Fruit fly (Drosophila melanogaster): Measurements from ENCODE around the gene Ski6.

The Ski6 gene

dm6 chr2L:13183150-13183549 lies 39.1 kb downstream of the Ski6 start, which contains the start of gene Rsph1:
Gene Rsph1, plus strand, starts transcription at chr2L:13183450.
- no peak for TF ChIP-seq cic (GFP tag; optimal IDR thresholded peaks at IDR 0.05)

- TF ChIP-seq CG33017 (tag; optimal IDR thresholded peaks at IDR 0.05), result no peak
- TF ChIP-seq Crg-1 (GFP tag; optimal IDR thresholded peaks at IDR 0.05), result no peak
- TF ChIP-seq CG14711 (tag; optimal IDR thresholded peaks at IDR 0.05), result no peak
- TF ChIP-seq pad (GFP tag; optimal IDR thresholded peaks at IDR 0.05), result no peak
- TF ChIP-seq toe (GFP tag; optimal IDR thresholded peaks at IDR 0.05), result no peak
These were observed 39.8 kb downstream of the Ski6 start, which contains the start of gene Mgat3 for dm6 chr2L:13182415-13182814. Gene Mgat3, minus strand, starts transcription at chr2L:13182596.

dm6 chr2L:13179095-13179494 lies 43.1 kb downstream of the Ski6 start, which contains the start of gene Alg7:
Gene Alg7, plus strand, starts transcription at chr2L:13179247.
- peak; percentile 45 for TF ChIP-seq tj (GFP tag; optimal IDR thresholded peaks at IDR 0.05)
- TF ChIP-seq CG33017 (tag; optimal IDR thresholded peaks at IDR 0.05), result no peak
- peak; percentile 49 for TF ChIP-seq bab1 (GFP tag; optimal IDR thresholded peaks at IDR 0.05)

- peak; percentile 82 for TF ChIP-seq CG33017 (tag; optimal IDR thresholded peaks at IDR 0.05)
- peak; percentile 95 for TF ChIP-seq toe (GFP tag; optimal IDR thresholded peaks at IDR 0.05)
- TF ChIP-seq pad (GFP tag; optimal IDR thresholded peaks at IDR 0.05), result peak; percentile 80
- TF ChIP-seq CG11617 (GFP tag; optimal IDR thresholded peaks at IDR 0.05), result peak; percentile 88
- peak; percentile 83 for TF ChIP-seq Crg-1 (GFP tag; optimal IDR thresholded peaks at IDR 0.05)
- peak; percentile 74 for TF ChIP-seq ovo (GFP tag; optimal IDR thresholded peaks at IDR 0.05)
- peak; percentile 82 for TF ChIP-seq CG7045 (GFP tag; optimal IDR thresholded peaks at IDR 0.05)
- peak; percentile 88 for TF ChIP-seq Clk (GFP tag; optimal IDR thresholded peaks at IDR 0.05)
- TF ChIP-seq CG12768 (GFP tag; optimal IDR thresholded peaks at IDR 0.05), result peak; percentile 85
- TF ChIP-seq tj (GFP tag; optimal IDR thresholded peaks at IDR 0.05), result peak; percentile 93
- peak; percentile 57 for TF ChIP-seq cic (GFP tag; optimal IDR thresholded peaks at IDR 0.05)
- peak; percentile 85 for TF ChIP-seq bab1 (GFP tag; optimal IDR thresholded peaks at IDR 0.05)
- peak; percentile 83 for TF ChIP-seq CG7101 (tag; optimal IDR thresholded peaks at IDR 0.05)
- TF ChIP-seq Hr96 (GFP tag; optimal IDR thresholded peaks at IDR 0.05), result peak; percentile 88
- no peak for TF ChIP-seq kay (GFP tag; ENCODE audit: borderline replicate concordance)
- TF ChIP-seq Mnt (GFP tag; optimal IDR thresholded peaks at IDR 0.05), result peak; percentile 81
- peak in 1 of 2 experiments; percentile 80 for TF ChIP-seq cnc (optimal IDR thresholded peaks at IDR 0.05)
- peak; percentile 91 for TF ChIP-seq CG1620 (GFP tag; optimal IDR thresholded peaks at IDR 0.05)
- peak; percentile 74 for TF ChIP-seq CG14711 (tag; optimal IDR thresholded peaks at IDR 0.05)
- no peak for TF ChIP-seq CG5204 (GFP tag; optimal IDR thresholded peaks at IDR 0.05)
These were observed 45.5 kb downstream of the Ski6 start, which contains the start of the genes Sfmbt and CG5439 for dm6 chr2L:13176701-13177249. Gene Sfmbt, minus strand, starts transcription at chr2L:13176785. Gene CG5439, plus strand, starts transcription at chr2L:13177150.

- no peak for TF ChIP-seq Mnt (GFP tag; optimal IDR thresholded peaks at IDR 0.05)
- no peak for TF ChIP-seq toe (GFP tag; optimal IDR thresholded peaks at IDR 0.05)
- TF ChIP-seq Clk (GFP tag; optimal IDR thresholded peaks at IDR 0.05), result no peak
- TF ChIP-seq Crg-1 (GFP tag; optimal IDR thresholded peaks at IDR 0.05), result no peak
- no peak for TF ChIP-seq Hr96 (GFP tag; optimal IDR thresholded peaks at IDR 0.05)
- TF ChIP-seq CG11617 (GFP tag; optimal IDR thresholded peaks at IDR 0.05), result no peak
- no peak for TF ChIP-seq CG14711 (tag; optimal IDR thresholded peaks at IDR 0.05)
- no peak for TF ChIP-seq CG1620 (GFP tag; optimal IDR thresholded peaks at IDR 0.05)
- TF ChIP-seq kay (GFP tag; ENCODE audit: borderline replicate concordance), result no peak
- no peak for TF ChIP-seq tj (GFP tag; optimal IDR thresholded peaks at IDR 0.05)
- no peak for TF ChIP-seq CG5204 (GFP tag; optimal IDR thresholded peaks at IDR 0.05)
- TF ChIP-seq bab1 (GFP tag; optimal IDR thresholded peaks at IDR 0.05), result no peak
- no peak for TF ChIP-seq pad (GFP tag; optimal IDR thresholded peaks at IDR 0.05)
These were observed 46.1 kb downstream of the Ski6 start, which contains the start of gene CG43925 for dm6 chr2L:13176123-13176522. Gene CG43925, plus strand, starts transcription at chr2L:13176423.

Measured in whole organism, adult.